Worm (Caenorhabditis elegans) whole organism, early embryonic: Measurements from ENCODE around the gene noca-2.

Experiments
- B0310.2 ChIP-seq: sonication (generic microtip); optimal IDR thresholded peaks from 2 replicates; lab custom pipeline; 2016; ENCODE audit warnings: mild to moderate bottlenecking, missing genetic modification characterization, missing compliant biosample characterization
- F13C5.2 ChIP-seq: sonication (generic microtip); optimal IDR thresholded peaks from 2 replicates; lab custom pipeline; 2017; ENCODE audit warnings: mild to moderate bottlenecking, missing genetic modification characterization, inconsistent platforms, missing compliant biosample characterization
- ama-1 ChIP-seq: fragments of 150-350 bp; optimal IDR thresholded peaks from 2 replicates; lab custom pipeline; 2014
- ets-7 ChIP-seq: sonication (generic microtip); optimal IDR thresholded peaks from 2 replicates; lab custom pipeline; 2016; ENCODE audit warnings: missing genotype, missing genetic modification characterization, missing compliant biosample characterization
- flt-1 ChIP-seq: fragments of 200-800 bp; sonication (Bioruptor generic); IDR thresholded peaks from 2 replicates; pipeline ENCODE4 v1.3.6; 2022; ENCODE audit warnings: missing genetic modification characterization, missing compliant biosample characterization
- hnd-1 ChIP-seq: sonication (generic microtip); optimal IDR thresholded peaks from 2 replicates; lab custom pipeline; 2016; ENCODE audit warnings: missing genetic modification characterization, missing compliant biosample characterization
- pes-1 ChIP-seq: fragments of 200-800 bp; sonication (Bioruptor generic); IDR thresholded peaks from 2 replicates; pipeline ENCODE4 v1.3.6; 2022; ENCODE audit warnings: missing genetic modification reagents, missing genetic modification characterization, missing compliant biosample characterization
- sea-1 ChIP-seq: fragments of 200-800 bp; sonication (Bioruptor generic); conservative IDR thresholded peaks from 2 replicates; pipeline ENCODE4 v1.3.6; 2022; ENCODE audit warnings: missing genetic modification characterization, missing compliant biosample characterization
- tbx-11 ChIP-seq: fragments of 200-800 bp; sonication (Bioruptor generic); IDR thresholded peaks from 2 replicates; pipeline ENCODE4 v1.3.6; 2022; ENCODE audit warnings: missing genetic modification characterization, missing compliant biosample characterization

- TF ChIP-seq B0310.2 (tag; lab: Kevin White, UChicago) (no peak), ama-1 (lab: Kevin White, UChicago) (no peak), sea-1 (no peak), hnd-1 (tag; lab: Kevin White, UChicago) (no peak), ets-7 (tag; lab: Kevin White, UChicago) (no peak), tbx-11 (GFP tag; lab: Robert Waterston, UW) (no peak), flt-1 (GFP tag; lab: Robert Waterston, UW) (no peak), pes-1 (no peak), F13C5.2 (no peak)
These were observed 1.4 kb upstream of the noca-2 start for ce11 chrX:11665522-11666017.
